Fruit fly (Drosophila melanogaster) whole organism, adult: ENCODE results near the gene scpr-C.

Experiments
- CG11617 ChIP-seq: fragments of 200-800 bp; sonication (Bioruptor generic); optimal IDR thresholded peaks from 2 replicates; lab custom pipeline; 2017; ENCODE audit warnings: mild to moderate bottlenecking, missing biosample characterization, missing genetic modification reagents, missing genetic modification characterization
- CG14711 ChIP-seq: fragments of 200-800 bp; sonication (Bioruptor generic); optimal IDR thresholded peaks from 2 replicates; lab custom pipeline; 2018; ENCODE audit warnings: missing biosample characterization, mild to moderate bottlenecking, missing genetic modification characterization, moderate library complexity
- CG33017 ChIP-seq: fragments of 200-800 bp; sonication (Bioruptor generic); optimal IDR thresholded peaks from 2 replicates; lab custom pipeline; 2018; ENCODE audit warnings: missing biosample characterization, mild to moderate bottlenecking, missing genetic modification characterization, moderate library complexity
- CG5204 ChIP-seq: fragments of 200-800 bp; sonication (Bioruptor generic); optimal IDR thresholded peaks from 2 replicates; lab custom pipeline; 2016; ENCODE audit warnings: missing biosample characterization, missing genetic modification characterization
- CG7045 ChIP-seq: fragments of 200-800 bp; sonication (Bioruptor generic); optimal IDR thresholded peaks from 2 replicates; lab custom pipeline; 2017; ENCODE audit warnings: missing biosample characterization, mild to moderate bottlenecking, missing genetic modification characterization
- CG7101 ChIP-seq: fragments of 200-800 bp; sonication (Bioruptor generic); optimal IDR thresholded peaks from 2 replicates; lab custom pipeline; 2018; ENCODE audit warnings: missing biosample characterization, mild to moderate bottlenecking, missing genetic modification characterization, moderate library complexity
- Clk ChIP-seq: fragments of 200-800 bp; sonication (Bioruptor generic); optimal IDR thresholded peaks from 2 replicates; lab custom pipeline; 2017; ENCODE audit warnings: missing biosample characterization, missing genetic modification characterization
- Crg-1 ChIP-seq: fragments of 200-800 bp; sonication (Bioruptor generic); optimal IDR thresholded peaks from 2 replicates; lab custom pipeline; 2016; ENCODE audit warnings: missing biosample characterization, missing genetic modification characterization
- Hr96 ChIP-seq: fragments of 200-800 bp; sonication (Bioruptor generic); optimal IDR thresholded peaks from 2 replicates; lab custom pipeline; 2016; ENCODE audit warnings: missing biosample characterization, missing genetic modification characterization
- Mnt ChIP-seq: fragments of 200-800 bp; sonication (Bioruptor generic); optimal IDR thresholded peaks from 2 replicates; lab custom pipeline; 2016; ENCODE audit warnings: missing biosample characterization, mild to moderate bottlenecking, missing genetic modification characterization
- bab1 ChIP-seq: fragments of 200-800 bp; sonication (Bioruptor generic); optimal IDR thresholded peaks from 3 replicates; lab custom pipeline; 2019; ENCODE audit warnings: missing biosample characterization, mild to moderate bottlenecking, missing genetic modification characterization, moderate library complexity
- cic ChIP-seq: fragments of 200-800 bp; sonication (Bioruptor generic); optimal IDR thresholded peaks from 2 replicates; lab custom pipeline; 2017; ENCODE audit warnings: missing biosample characterization, mild to moderate bottlenecking, missing genetic modification characterization, moderate library complexity
- cnc ChIP-seq, 2 experiments: fragments of >200 bp; optimal IDR thresholded peaks; 2 replicates each; lab custom pipeline; 2017
- kay ChIP-seq: fragments of 200-800 bp; sonication (Bioruptor generic); peaks from one replicate; lab custom pipeline; 2016; ENCODE audit warnings: missing biosample characterization, missing genetic modification characterization, borderline replicate concordance
- ovo ChIP-seq: fragments of 200-800 bp; sonication (Bioruptor generic); optimal IDR thresholded peaks from 2 replicates; lab custom pipeline; 2016; ENCODE audit warnings: missing biosample characterization, missing genetic modification characterization
- pad ChIP-seq: fragments of 200-800 bp; sonication (Bioruptor generic); optimal IDR thresholded peaks from 3 replicates; lab custom pipeline; 2017; ENCODE audit warnings: missing biosample characterization, missing genetic modification characterization, mild to moderate bottlenecking, moderate library complexity, missing genetic modification reagents
- tj ChIP-seq: fragments of 200-800 bp; sonication (Bioruptor generic); optimal IDR thresholded peaks from 3 replicates; lab custom pipeline; 2017; ENCODE audit warnings: missing biosample characterization, mild to moderate bottlenecking, missing genetic modification characterization, moderate library complexity
- toe ChIP-seq: fragments of 200-800 bp; sonication (Bioruptor generic); optimal IDR thresholded peaks from 2 replicates; lab custom pipeline; 2016; ENCODE audit warnings: missing biosample characterization, missing genetic modification characterization

The scpr-C gene

DNA sequence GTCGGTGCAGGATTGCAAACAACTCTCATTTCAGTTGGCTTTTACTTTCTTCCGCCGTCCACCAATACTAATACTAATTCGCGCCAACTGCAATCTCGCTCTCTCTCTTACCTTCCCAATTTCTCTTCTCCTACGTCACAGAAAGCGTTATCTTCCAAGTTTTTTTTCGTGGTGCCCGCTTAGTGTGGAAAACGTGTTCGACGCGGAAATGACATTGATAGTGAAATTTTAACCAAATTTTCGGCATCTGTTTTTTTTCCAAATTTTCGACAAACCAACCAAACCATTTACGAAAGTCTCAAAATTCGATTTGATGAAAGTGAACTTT, 28.0 kb upstream of the scpr-C start, which contains the start of gene cu:
cu (plus strand) TSS at position 204 of the 328 bp plus-strand sequence.
- TF ChIP-seq pad (no peak), Mnt (GFP tag; lab: Kevin White, UChicago) (peak; percentile 83), CG14711 (tag; lab: Kevin White, UChicago) (no peak), CG33017 (tag; lab: Kevin White, UChicago) (no peak)

DNA sequence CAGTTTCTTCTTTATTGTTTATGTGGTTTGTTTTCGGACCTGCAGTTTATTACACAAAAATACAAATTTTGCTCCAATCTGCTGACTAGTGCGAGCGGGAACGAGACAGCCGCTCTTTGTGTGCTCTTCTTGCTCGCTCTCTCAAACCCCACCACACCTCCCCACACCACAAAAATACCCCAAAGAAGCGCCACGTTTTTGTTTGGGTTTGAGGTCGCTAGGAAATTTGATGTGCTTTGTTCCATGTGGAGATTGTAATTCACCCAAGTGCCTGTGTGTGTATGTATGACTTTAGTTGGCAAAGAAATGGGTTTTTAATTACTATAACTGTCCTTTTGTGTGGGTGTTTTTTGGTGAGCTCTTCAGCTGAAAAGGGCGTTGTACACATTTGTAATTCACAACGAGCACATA, 27.3 kb upstream of the scpr-C start:
- TF ChIP-seq Hr96 (GFP tag; lab: Kevin White, UChicago), result no peak
- no peak for TF ChIP-seq Clk (GFP tag; lab: Kevin White, UChicago)
- peak; percentile 95 for TF ChIP-seq Mnt (GFP tag; lab: Kevin White, UChicago)
- TF ChIP-seq pad, result peak; percentile 50
- peak; percentile 81 for TF ChIP-seq tj (GFP tag; lab: Kevin White, UChicago)
- TF ChIP-seq cic (GFP tag; lab: Kevin White, UChicago), result peak; percentile 92
- no peak for TF ChIP-seq CG7101 (tag; lab: Kevin White, UChicago)
- peak; percentile 68 for TF ChIP-seq kay (GFP tag; lab: Kevin White, UChicago)
- no peak for TF ChIP-seq CG33017 (tag; lab: Kevin White, UChicago)
- no peak for TF ChIP-seq CG14711 (tag; lab: Kevin White, UChicago)
- no peak for TF ChIP-seq cnc (optimal IDR thresholded peaks at IDR 0.05; lab: Kevin White, UChicago)
- peak; percentile 9 for TF ChIP-seq CG7045
- TF ChIP-seq bab1 (GFP tag; lab: Kevin White, UChicago), result peak; percentile 55

DNA sequence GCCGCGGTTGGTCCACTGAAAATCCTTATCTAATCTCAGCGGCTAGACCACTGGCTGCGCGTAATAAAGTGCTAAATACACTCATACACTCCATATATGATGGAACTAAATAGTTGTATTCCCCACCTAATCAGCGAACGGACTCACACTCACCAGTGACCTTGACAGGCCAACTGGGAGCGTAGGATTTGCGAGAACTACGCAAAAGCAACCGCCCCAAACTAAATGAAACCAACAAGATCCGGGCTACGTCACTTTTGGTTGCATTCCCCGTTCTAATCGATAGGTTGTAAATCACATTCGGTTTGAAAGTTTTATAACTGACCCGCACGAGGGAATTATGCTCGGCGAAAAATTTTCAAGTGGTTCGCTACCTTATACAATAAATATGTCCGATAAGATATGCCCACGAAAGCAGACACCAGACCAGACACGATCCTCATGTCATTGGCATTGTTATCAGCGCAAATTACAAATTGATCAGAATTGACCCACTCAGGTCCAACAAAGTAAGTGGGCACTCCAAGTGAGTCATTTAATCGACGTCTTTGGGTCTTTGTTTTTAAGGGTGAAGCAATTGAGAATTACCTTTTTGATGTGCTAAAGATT, 26.0 kb upstream of the scpr-C start:
- TF ChIP-seq cnc (optimal IDR thresholded peaks at IDR 0.05; lab: Kevin White, UChicago) (no peak), Mnt (GFP tag; lab: Kevin White, UChicago) (no peak), CG7101 (tag; lab: Kevin White, UChicago) (no peak), cic (GFP tag; lab: Kevin White, UChicago) (peak; percentile 77), kay (GFP tag; lab: Kevin White, UChicago) (peak; percentile 66), CG5204 (GFP tag; lab: Kevin White, UChicago) (no peak), pad (no peak), CG33017 (tag; lab: Kevin White, UChicago) (peak; percentile 23), ovo (GFP tag; lab: Kevin White, UChicago) (no peak), CG7045 (peak; percentile 0), CG11617 (GFP tag; lab: Kevin White, UChicago) (no peak), Crg-1 (no peak), toe (GFP tag; lab: Kevin White, UChicago) (no peak)

DNA sequence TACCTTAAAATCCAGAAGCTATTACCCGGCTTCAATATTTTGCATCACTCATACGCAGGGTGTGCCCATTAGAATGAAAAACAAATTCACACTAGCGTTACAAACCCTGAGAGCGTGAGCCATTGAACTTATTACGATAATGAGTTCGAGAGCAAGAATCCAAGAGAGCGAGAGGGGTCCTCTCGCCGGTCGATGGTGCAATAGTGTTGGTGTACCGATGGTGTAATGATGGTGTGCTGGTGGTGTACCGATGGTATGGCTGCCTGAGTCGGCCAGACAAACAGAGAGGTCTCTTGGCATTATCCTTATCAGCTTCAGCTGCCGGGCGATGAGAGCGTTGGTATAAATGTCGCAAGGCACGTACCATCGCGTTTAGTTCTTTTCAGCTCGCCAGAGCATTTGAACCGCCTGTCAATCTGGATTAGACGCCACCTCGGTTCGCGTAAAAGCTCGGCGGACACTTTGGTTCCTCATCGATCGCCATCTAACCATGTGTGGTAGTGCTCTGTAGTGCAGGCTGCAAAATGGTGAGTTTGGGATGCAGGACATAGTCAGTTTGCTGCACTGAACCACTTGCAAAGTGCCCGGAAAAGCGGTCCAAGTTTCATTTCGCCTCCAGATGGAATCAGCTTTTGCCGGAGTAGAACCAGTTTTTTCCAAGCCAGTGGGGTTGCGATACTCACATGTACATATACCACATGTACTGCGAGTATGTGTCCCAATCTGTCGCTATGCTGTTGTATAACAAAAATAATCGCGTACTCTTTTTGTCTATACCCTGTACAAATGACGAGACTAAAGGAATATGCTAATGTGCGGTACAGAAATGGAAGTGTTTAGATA, 25.1 kb upstream of the scpr-C start:
- TF ChIP-seq kay (GFP tag; lab: Kevin White, UChicago) (peak; percentile 92), toe (GFP tag; lab: Kevin White, UChicago) (no peak), pad (no peak), CG7045 (peak; percentile 2), tj (GFP tag; lab: Kevin White, UChicago) (no peak), CG7101 (tag; lab: Kevin White, UChicago) (no peak), cic (GFP tag; lab: Kevin White, UChicago) (peak; percentile 30), Clk (GFP tag; lab: Kevin White, UChicago) (no peak), CG5204 (GFP tag; lab: Kevin White, UChicago) (no peak), Mnt (GFP tag; lab: Kevin White, UChicago) (peak; percentile 27), CG14711 (tag; lab: Kevin White, UChicago) (peak; percentile 56)

DNA sequence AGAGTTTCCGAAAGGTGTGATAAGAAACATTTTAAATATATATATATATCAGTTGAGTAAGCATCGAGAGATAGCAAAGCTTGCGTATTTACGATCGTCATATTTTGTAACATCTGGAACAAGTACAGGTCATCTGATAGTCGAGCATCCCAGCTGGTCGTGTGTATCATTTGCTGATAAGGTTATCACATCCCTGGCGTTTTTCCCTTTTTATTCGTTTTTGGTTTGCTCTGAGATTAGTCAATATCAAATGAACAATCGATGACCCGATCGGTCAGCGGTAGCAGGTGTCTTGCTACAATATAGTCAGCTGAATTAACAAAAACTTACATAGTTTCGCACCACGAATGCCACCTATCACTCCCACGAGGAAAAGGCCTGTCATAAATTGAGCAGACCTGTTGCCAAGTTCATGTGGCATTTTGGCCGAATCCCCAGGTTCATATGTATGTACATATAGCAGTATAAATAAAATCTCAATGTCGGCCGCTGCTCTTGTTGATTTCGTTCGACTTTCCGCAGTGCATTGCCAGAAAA, 24.4 kb upstream of the scpr-C start:
- TF ChIP-seq Crg-1 (no peak), CG7101 (tag; lab: Kevin White, UChicago) (peak; percentile 50), CG11617 (GFP tag; lab: Kevin White, UChicago) (peak; percentile 42), CG33017 (tag; lab: Kevin White, UChicago) (peak; percentile 46)

DNA sequence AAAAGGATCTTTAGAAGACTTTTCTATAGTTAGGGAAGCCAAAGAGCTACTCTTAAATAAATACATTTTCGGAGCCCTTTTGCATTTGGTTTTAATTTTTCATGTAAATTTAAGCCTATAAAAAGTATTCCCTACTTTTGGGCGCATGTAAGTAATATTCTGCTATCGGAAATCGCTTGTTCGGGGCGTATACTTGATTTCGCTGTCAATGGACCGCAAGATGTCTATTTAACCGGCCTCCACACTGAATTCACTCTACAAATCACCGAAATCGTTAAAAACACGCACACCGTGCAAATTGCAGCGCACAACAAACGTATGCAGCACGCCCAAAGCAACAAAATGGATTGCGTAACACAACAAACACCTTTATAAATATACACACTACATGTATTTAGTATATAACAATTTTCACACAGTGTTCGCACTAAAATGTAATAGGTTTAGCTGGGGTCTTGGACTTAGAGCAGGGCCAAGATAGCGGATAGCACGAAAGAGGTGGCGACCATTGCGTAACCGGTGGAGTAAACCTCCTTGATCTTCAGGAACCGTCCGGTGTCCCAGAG, 16.5 kb upstream of the scpr-C start:
- no peak for TF ChIP-seq CG7045
- peak; percentile 44 for TF ChIP-seq cic (GFP tag; lab: Kevin White, UChicago)
- no peak for TF ChIP-seq toe (GFP tag; lab: Kevin White, UChicago)
- TF ChIP-seq bab1 (GFP tag; lab: Kevin White, UChicago), result peak; percentile 48
- peak; percentile 18 for TF ChIP-seq Mnt (GFP tag; lab: Kevin White, UChicago)
- no peak for TF ChIP-seq tj (GFP tag; lab: Kevin White, UChicago)
- no peak for TF ChIP-seq cnc (optimal IDR thresholded peaks at IDR 0.05; lab: Kevin White, UChicago)
- TF ChIP-seq pad, result no peak
